Worm (Caenorhabditis elegans) whole organism, young adult: ENCODE measurements around the gene W02A2.5.
A peak's percentile ranks its signal among the peaks of the same experiment; 100 is the strongest.

Experiments
- B0261.1 ChIP-seq: sonication (generic microtip); optimal IDR thresholded peaks from 2 replicates; lab custom pipeline; 2016; ENCODE audit warnings: mild to moderate bottlenecking, missing genetic modification characterization, moderate library complexity, missing compliant biosample characterization
- F10E7.11 ChIP-seq: sonication (generic microtip); optimal IDR thresholded peaks from 2 replicates; lab custom pipeline; 2017; ENCODE audit warnings: mild to moderate bottlenecking, missing genetic modification characterization, moderate library complexity, missing compliant biosample characterization
- F22D6.2 ChIP-seq: sonication (generic microtip); optimal IDR thresholded peaks from 2 replicates; lab custom pipeline; 2016; ENCODE audit warnings: mild to moderate bottlenecking, missing genetic modification characterization, missing compliant biosample characterization
- F49E8.2 ChIP-seq: sonication (generic microtip); optimal IDR thresholded peaks from 3 replicates; lab custom pipeline; 2017; ENCODE audit warnings: missing genetic modification characterization, mild to moderate bottlenecking, missing compliant biosample characterization, antibody characterized with exemption, moderate library complexity; ENCODE audit not compliant: insufficient read depth
- F57A8.1 ChIP-seq: fragments of 200-800 bp; sonication (Bioruptor generic); optimal IDR thresholded peaks from 2 replicates; lab custom pipeline; 2018; ENCODE audit warnings: mild to moderate bottlenecking, missing genetic modification characterization, moderate library complexity, missing compliant biosample characterization
- K11D2.4 ChIP-seq: fragments of 200-800 bp; sonication (Bioruptor generic); IDR thresholded peaks from 2 replicates; pipeline ENCODE4 v1.3.6; 2022; ENCODE audit warnings: missing genetic modification reagents, missing genetic modification characterization, missing compliant biosample characterization
- T26A5.8 ChIP-seq: sonication (generic microtip); optimal IDR thresholded peaks from 2 replicates; lab custom pipeline; 2016; ENCODE audit warnings: missing genetic modification characterization, missing compliant biosample characterization
- athp-1 ChIP-seq: sonication (generic microtip); optimal IDR thresholded peaks from 2 replicates; lab custom pipeline; 2017; ENCODE audit warnings: mild to moderate bottlenecking, missing genetic modification characterization, missing compliant biosample characterization
- cebp-1 ChIP-seq, 2 experiments: fragments of 200-800 bp in 1 of 2; sonication (Bioruptor generic) in 1 of 2; sonication (generic microtip) in 1 of 2; IDR thresholded peaks in 1 of 2; optimal IDR thresholded peaks in 1 of 2; 2 replicates each; pipeline versions ENCODE4 v1.3.6 to Lab custom; 2017 to 2022; ENCODE audit warnings: missing compliant biosample characterization in 2 of 2, missing genetic modification characterization in 2 of 2, mild to moderate bottlenecking in 1 of 2, missing genetic modification reagents in 1 of 2, moderate library complexity in 1 of 2
- cebp-2 ChIP-seq: fragments of 200-800 bp; sonication (Bioruptor generic); IDR thresholded peaks from 2 replicates; pipeline ENCODE4 v1.3.6; 2022; ENCODE audit warnings: missing genetic modification characterization, missing compliant biosample characterization
- ceh-100 ChIP-seq: fragments of 200-800 bp; sonication (Bioruptor generic); IDR thresholded peaks from 2 replicates; pipeline ENCODE4 v1.3.6; 2022; ENCODE audit warnings: missing genetic modification reagents, missing genetic modification characterization, missing compliant biosample characterization
- ceh-58 ChIP-seq: fragments of 200-800 bp; sonication (Bioruptor generic); IDR thresholded peaks from 2 replicates; pipeline ENCODE4 v1.3.6; 2022; ENCODE audit warnings: missing genetic modification characterization, missing compliant biosample characterization
- die-1 ChIP-seq: sonication (generic microtip); optimal IDR thresholded peaks from 2 replicates; lab custom pipeline; 2016; ENCODE audit warnings: missing genotype, mild to moderate bottlenecking, missing genetic modification characterization, missing compliant biosample characterization
- dpff-1 ChIP-seq: sonication (generic microtip); optimal IDR thresholded peaks from 2 replicates; lab custom pipeline; 2017; ENCODE audit warnings: mild to moderate bottlenecking, missing genetic modification characterization, missing compliant biosample characterization
- dpl-1 ChIP-seq: fragments of 150-350 bp; optimal IDR thresholded peaks from 2 replicates; lab custom pipeline; 2014; ENCODE audit warnings: missing biosample characterization, missing genetic modification reagents, missing genetic modification characterization
- egl-44 ChIP-seq: fragments of 200-800 bp; sonication (Bioruptor generic); IDR thresholded peaks from 2 replicates; pipeline ENCODE4 v1.3.6; 2022; ENCODE audit warnings: missing genetic modification reagents, missing genetic modification characterization, missing compliant biosample characterization
- egrh-3 ChIP-seq: fragments of 200-800 bp; sonication (Bioruptor generic); IDR thresholded peaks from 2 replicates; pipeline ENCODE4 v1.3.6; 2022; ENCODE audit warnings: missing genetic modification reagents, missing genetic modification characterization, missing compliant biosample characterization
- ekl-4 ChIP-seq: fragments of 200-800 bp; sonication (Bioruptor generic); IDR thresholded peaks from 2 replicates; pipeline ENCODE4 v1.3.6; 2022; ENCODE audit warnings: missing genetic modification reagents, missing genetic modification characterization, missing compliant biosample characterization
- him-1 ChIP-seq: sonication (generic microtip); optimal IDR thresholded peaks from 2 replicates; lab custom pipeline; 2016; ENCODE audit warnings: missing genotype, missing genetic modification reagents, missing genetic modification characterization, missing compliant biosample characterization
- hlh-26 ChIP-seq: fragments of 200-800 bp; sonication (Bioruptor generic); conservative IDR thresholded peaks from 2 replicates; pipeline ENCODE4 v1.3.6; 2022; ENCODE audit warnings: missing genetic modification reagents, missing genetic modification characterization, missing compliant biosample characterization
- hsf-1 ChIP-seq: fragments of 200-800 bp; sonication (Bioruptor generic); IDR thresholded peaks from 2 replicates; pipeline ENCODE4 v1.3.6; 2022; ENCODE audit warnings: missing genetic modification reagents, missing genetic modification characterization, missing compliant biosample characterization
- let-607 ChIP-seq, 2 experiments: fragments of 200-800 bp in 1 of 2; sonication (Bioruptor generic) in 1 of 2; sonication (generic microtip) in 1 of 2; optimal IDR thresholded peaks; 2 replicates each; lab custom pipeline; 2016 to 2018; ENCODE audit warnings: mild to moderate bottlenecking in 2 of 2, missing compliant biosample characterization in 2 of 2, missing genetic modification characterization in 2 of 2, moderate library complexity in 2 of 2, missing genotype in 1 of 2
- lir-1 ChIP-seq: fragments of 200-800 bp; sonication (Bioruptor generic); conservative IDR thresholded peaks from 2 replicates; pipeline ENCODE4 v1.3.6; 2022; ENCODE audit warnings: missing genetic modification reagents, missing genetic modification characterization, missing compliant biosample characterization
- madf-10 ChIP-seq: sonication (generic microtip); optimal IDR thresholded peaks from 2 replicates; lab custom pipeline; 2016; ENCODE audit warnings: mild to moderate bottlenecking, missing genetic modification characterization, missing compliant biosample characterization
- madf-6 ChIP-seq: fragments of 200-800 bp; sonication (Bioruptor generic); IDR thresholded peaks from 2 replicates; pipeline ENCODE4 v1.3.6; 2022; ENCODE audit warnings: missing genetic modification reagents, missing genetic modification characterization, missing compliant biosample characterization
- madf-8 ChIP-seq: fragments of 200-800 bp; sonication (Bioruptor generic); conservative IDR thresholded peaks from 2 replicates; pipeline ENCODE4 v1.3.6; 2022; ENCODE audit warnings: missing genetic modification reagents, missing genetic modification characterization, missing compliant biosample characterization
- mcd-1 ChIP-seq: fragments of 200-800 bp; sonication (Bioruptor generic); IDR thresholded peaks from 2 replicates; pipeline ENCODE4 v1.3.6; 2022; ENCODE audit warnings: missing genetic modification reagents, missing genetic modification characterization, missing compliant biosample characterization
- mel-28 ChIP-seq: sonication (generic microtip); optimal IDR thresholded peaks from 2 replicates; lab custom pipeline; 2016; ENCODE audit warnings: borderline replicate concordance, mild to moderate bottlenecking, missing genetic modification characterization, missing compliant biosample characterization
- nfya-1 ChIP-seq: sonication (generic microtip); optimal IDR thresholded peaks from 2 replicates; lab custom pipeline; 2017; ENCODE audit warnings: antibody characterized with exemption, missing compliant biosample characterization, missing genetic modification characterization, borderline replicate concordance; ENCODE audit not compliant: insufficient read depth
- nfya-2 ChIP-seq: fragments of 200-800 bp; sonication (Bioruptor generic); IDR thresholded peaks from 2 replicates; pipeline ENCODE4 v1.3.6; 2022; ENCODE audit warnings: missing genetic modification reagents, missing genetic modification characterization, missing compliant biosample characterization
- nhr-80 ChIP-seq: sonication (generic microtip); optimal IDR thresholded peaks from 2 replicates; lab custom pipeline; 2016; ENCODE audit warnings: missing genetic modification characterization, missing compliant biosample characterization
- pha-4 ChIP-seq: fragments of 150-350 bp; sonication (generic microtip); optimal IDR thresholded peaks from 2 replicates; lab custom pipeline; 2014; ENCODE audit warnings: missing biosample characterization, missing genetic modification reagents, missing genetic modification characterization
- rec-8 ChIP-seq, 2 experiments: sonication (generic microtip); optimal IDR thresholded peaks; 2 replicates each; lab custom pipeline; 2016; ENCODE audit warnings: mild to moderate bottlenecking in 2 of 2, missing genetic modification characterization in 2 of 2, missing genetic modification reagents in 2 of 2, missing genotype in 2 of 2, missing biosample characterization in 1 of 2, missing compliant biosample characterization in 1 of 2, moderate library complexity in 1 of 2
- rpc-1 ChIP-seq, 2 experiments: fragments of 150-350 bp in 1 of 2; sonication (generic microtip) in 1 of 2; optimal IDR thresholded peaks; 2 replicates each; lab custom pipeline; 2014 to 2018; ENCODE audit warnings: missing biosample characterization in 1 of 2, missing genetic modification characterization in 1 of 2, missing genetic modification reagents in 1 of 2, missing genotype in 1 of 2
- sea-2 ChIP-seq: fragments of 200-800 bp; sonication (Bioruptor generic); IDR thresholded peaks from 2 replicates; pipeline ENCODE4 v1.3.6; 2022; ENCODE audit warnings: missing genetic modification characterization, missing compliant biosample characterization
- snpc-1.1 ChIP-seq: sonication (generic microtip); optimal IDR thresholded peaks from 2 replicates; lab custom pipeline; 2017; ENCODE audit warnings: missing genetic modification characterization, mild to moderate bottlenecking, missing compliant biosample characterization, antibody characterized with exemption, moderate library complexity, missing genotype, missing genetic modification reagents; ENCODE audit not compliant: insufficient read depth
- snpc-3.4 ChIP-seq: sonication (generic microtip); optimal IDR thresholded peaks from 2 replicates; lab custom pipeline; 2017; ENCODE audit warnings: missing genetic modification characterization, mild to moderate bottlenecking, missing compliant biosample characterization, antibody characterized with exemption, moderate library complexity, missing genotype, missing genetic modification reagents
- tbp1 ChIP-seq: fragments of 200-800 bp; sonication (Bioruptor generic); optimal IDR thresholded peaks from 2 replicates; lab custom pipeline; 2018; ENCODE audit warnings: mild to moderate bottlenecking, missing genetic modification characterization, missing compliant biosample characterization
- tbx-9 ChIP-seq: sonication (generic microtip); optimal IDR thresholded peaks from 2 replicates; lab custom pipeline; 2016; ENCODE audit warnings: borderline replicate concordance, missing genetic modification characterization, inconsistent platforms, missing compliant biosample characterization
- xnd-1 ChIP-seq: sonication (generic microtip); optimal IDR thresholded peaks from 2 replicates; lab custom pipeline; 2016; ENCODE audit warnings: missing genotype, missing genetic modification reagents, missing genetic modification characterization, missing compliant biosample characterization
- ztf-18 ChIP-seq: sonication (generic microtip); optimal IDR thresholded peaks from 2 replicates; lab custom pipeline; 2016; ENCODE audit warnings: missing genotype, mild to moderate bottlenecking, missing genetic modification characterization, missing compliant biosample characterization
- ztf-6 ChIP-seq: fragments of 200-800 bp; sonication (Bioruptor generic); IDR thresholded peaks from 2 replicates; pipeline ENCODE4 v1.3.6; 2022; ENCODE audit warnings: missing genetic modification reagents, missing genetic modification characterization, missing compliant biosample characterization

The W02A2.5 gene

DNA sequence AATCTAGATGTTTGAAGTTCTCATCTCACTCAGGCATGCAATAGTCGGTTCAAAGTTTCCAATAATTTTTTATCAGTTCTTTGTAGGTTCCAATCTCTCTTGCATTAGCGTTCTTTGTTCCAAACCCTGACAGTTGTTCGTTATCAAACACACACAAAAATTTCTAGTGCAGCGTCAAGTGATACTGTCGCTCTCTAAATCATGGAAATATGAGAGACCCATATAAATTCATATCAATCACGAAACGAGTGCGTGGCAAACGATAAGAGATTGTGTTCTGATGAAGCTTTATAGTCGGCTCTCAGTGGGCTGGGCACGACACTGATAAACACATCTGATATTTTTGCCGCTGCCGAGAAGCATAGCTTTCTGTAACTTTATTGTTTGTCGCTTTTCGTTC is 28.5 kb upstream of the W02A2.5 start (continued):
- TF ChIP-seq tbp1 (GFP tag; lab: Kevin White, UChicago) (peak; percentile 38), let-607 (tag; optimal IDR thresholded peaks at IDR 0.05; lab: Kevin White, UChicago) (peak in 1 of 2 experiments; percentile 8), madf-8 (GFP tag; lab: Robert Waterston, UW) (no peak), madf-10 (tag; lab: Kevin White, UChicago) (peak; percentile 22)

DNA sequence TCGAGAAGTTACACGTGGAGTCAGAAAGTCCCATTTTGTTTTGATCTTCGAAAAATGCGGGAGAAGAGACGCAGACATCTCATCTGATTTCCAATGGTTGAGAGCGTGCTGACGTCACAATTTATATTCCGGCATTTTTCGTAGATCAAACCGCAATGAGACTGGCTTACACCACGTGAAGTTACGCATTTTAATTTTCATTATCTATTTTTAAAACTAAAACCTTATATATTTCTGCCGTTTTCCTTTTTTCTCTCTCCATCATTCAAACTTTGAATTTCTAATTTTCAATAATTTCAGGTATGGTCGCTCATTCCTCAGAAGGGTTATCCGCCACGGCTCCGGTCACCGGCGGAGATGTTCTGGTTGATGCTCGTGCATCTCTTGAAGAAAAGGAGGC is 27.3 kb upstream of the W02A2.5 start, which contains the start of gene fat-1:
Gene fat-1 (plus strand): TSS at position 301 of the 400 bp plus-strand sequence.
- TF ChIP-seq sea-2 (no peak), madf-6 (GFP tag; lab: Robert Waterston, UW) (peak; percentile 9; the same call in 1 of the 2 replicates), mcd-1 (0 out of 2 replicates have a peak, but pooled peaks have one; percentile 16)
- TF ChIP-seq, all 124 proteins: peak for 2

DNA sequence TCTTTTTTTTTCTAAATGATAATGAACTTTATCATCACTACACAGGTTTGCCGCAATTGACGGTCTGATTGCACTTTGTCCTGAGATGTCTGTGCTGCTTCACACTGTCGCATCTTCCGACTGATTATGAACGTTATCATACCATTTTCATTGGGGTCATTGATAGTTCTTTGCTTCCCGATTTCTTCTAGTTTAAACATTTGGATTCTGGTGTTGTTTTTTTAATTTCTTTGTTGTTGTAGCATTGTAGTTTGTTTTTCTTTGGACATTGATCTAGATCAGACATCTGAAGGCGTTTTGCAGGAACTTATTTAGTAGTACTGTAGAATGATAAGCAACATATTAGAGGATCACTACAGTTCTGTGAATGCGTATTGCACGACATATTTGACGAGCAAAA is 23.9 kb upstream of the W02A2.5 start:
- TF ChIP-seq hsf-1 (GFP tag; lab: Robert Waterston, UW) (peak; percentile 51; the same call in 1 of the 2 replicates), him-1 (tag; lab: Kevin White, UChicago) (peak; percentile 17), sea-2 (no peak), F57A8.1 (no peak), ztf-18 (tag; lab: Kevin White, UChicago) (no peak), ceh-58 (GFP tag; lab: Robert Waterston, UW) (no peak), snpc-1.1 (tag; lab: Kevin White, UChicago) (no peak), rpc-1 (optimal IDR thresholded peaks at IDR 0.05; lab: Kevin White, UChicago) (no peak), rpc-1 (tag; optimal IDR thresholded peaks at IDR 0.05; lab: Kevin White, UChicago) (no peak), pha-4 (tag; lab: Kevin White, UChicago) (no peak), dpl-1 (GFP tag; lab: Kevin White, UChicago) (no peak), let-607 (tag; optimal IDR thresholded peaks at IDR 0.05; lab: Kevin White, UChicago) (peak in 1 of 2 experiments; percentile 54), snpc-3.4 (no peak), ceh-100 (no peak), cebp-1 (GFP tag; IDR thresholded peaks at IDR 0.05; lab: Robert Waterston, UW) (peak; percentile 67), cebp-1 (tag; optimal IDR thresholded peaks at IDR 0.05; lab: Kevin White, UChicago) (peak; percentile 74), ekl-4 (GFP tag; lab: Robert Waterston, UW) (peak; percentile 34; the same call in 1 of the 2 replicates), dpff-1 (no peak), mel-28 (no peak), rec-8 (tag; optimal IDR thresholded peaks at IDR 0.05; lab: Kevin White, UChicago) (no peak), athp-1 (tag; lab: Kevin White, UChicago) (peak; percentile 61), B0261.1 (tag; lab: Kevin White, UChicago) (no peak), xnd-1 (no peak), T26A5.8 (no peak), egl-44 (GFP tag; lab: Robert Waterston, UW) (0 out of 2 replicates have a peak, but pooled peaks have one; percentile 49), cebp-2 (GFP tag; lab: Robert Waterston, UW) (peak; percentile 90; the same call in 1 of the 2 replicates), nfya-2 (no peak), F10E7.11 (no peak), egrh-3 (no peak), die-1 (tag; lab: Kevin White, UChicago) (peak; percentile 48), F49E8.2 (tag; lab: Kevin White, UChicago) (no peak), hlh-26 (GFP tag; lab: Robert Waterston, UW) (no peak), nfya-1 (no peak), tbx-9 (tag; lab: Kevin White, UChicago) (peak; percentile 74), lir-1 (GFP tag; lab: Robert Waterston, UW) (no peak), nhr-80 (peak; percentile 92), K11D2.4 (GFP tag; lab: Robert Waterston, UW) (peak; percentile 56; the same call in 1 of the 2 replicates), madf-8 (GFP tag; lab: Robert Waterston, UW) (no peak), F22D6.2 (tag; lab: Kevin White, UChicago) (no peak), ztf-6 (GFP tag; lab: Robert Waterston, UW) (no peak)
